Fruit fly (Drosophila melanogaster) whole organism, embryonic: ENCODE results near the gene sicily.

Experiments used
- BEAF-32 ChIP-seq: fragments of 200-800 bp; sonication (Bioruptor generic); optimal IDR thresholded peaks from 3 replicates; lab custom pipeline; 2017; ENCODE audit warnings: missing biosample characterization, missing genetic modification characterization, mild to moderate bottlenecking, moderate library complexity, missing genetic modification reagents
- CG11695 ChIP-seq: fragments of 200-800 bp; sonication (Bioruptor generic); IDR thresholded peaks from 3 replicates; pipeline ENCODE4 v1.3.6; 2022; ENCODE audit warnings: missing biosample characterization, missing genetic modification characterization
- CG12769 ChIP-seq: fragments of 200-800 bp; sonication (Bioruptor generic); optimal IDR thresholded peaks from 2 replicates; lab custom pipeline; 2019; ENCODE audit warnings: missing biosample characterization, mild to moderate bottlenecking, missing genetic modification characterization, moderate library complexity
- CG13894 ChIP-seq: fragments of 200-800 bp; sonication (Bioruptor generic); optimal IDR thresholded peaks from 3 replicates; lab custom pipeline; 2018; ENCODE audit warnings: missing biosample characterization, mild to moderate bottlenecking, missing genetic modification characterization, moderate library complexity
- CG14667 ChIP-seq: fragments of 200-800 bp; sonication (Bioruptor generic); IDR thresholded peaks from 2 replicates; pipeline ENCODE4 v1.3.6; 2022; ENCODE audit warnings: missing biosample characterization, missing genetic modification characterization
- CG14710 ChIP-seq: fragments of 200-800 bp; sonication (Bioruptor generic); optimal IDR thresholded peaks from 3 replicates; lab custom pipeline; 2019; ENCODE audit warnings: missing biosample characterization, mild to moderate bottlenecking, missing genetic modification characterization, moderate library complexity
- CG15479 ChIP-seq: fragments of 200-800 bp; sonication (Bioruptor generic); optimal IDR thresholded peaks from 3 replicates; lab custom pipeline; 2019; ENCODE audit warnings: missing biosample characterization, mild to moderate bottlenecking, missing genetic modification characterization, moderate library complexity
- CG16813 ChIP-seq: fragments of 200-800 bp; sonication (Bioruptor generic); IDR thresholded peaks from 3 replicates; pipeline ENCODE4 v1.3.6; 2022; ENCODE audit warnings: missing biosample characterization, missing genetic modification characterization; ENCODE audit not compliant: partially characterized antibody
- CG2120 ChIP-seq: fragments of 200-800 bp; sonication (Bioruptor generic); optimal IDR thresholded peaks from 3 replicates; lab custom pipeline; 2016; ENCODE audit warnings: missing biosample characterization, missing genetic modification characterization
- CG30020 ChIP-seq: fragments of 200-800 bp; optimal IDR thresholded peaks from 2 replicates; lab custom pipeline; 2019; ENCODE audit warnings: missing biosample characterization, mild to moderate bottlenecking, missing genetic modification characterization, moderate library complexity
- CG3065 ChIP-seq: fragments of 200-800 bp; sonication (Bioruptor generic); optimal IDR thresholded peaks from 2 replicates; lab custom pipeline; 2016; ENCODE audit warnings: missing biosample characterization, missing genetic modification characterization
- CG3163 ChIP-seq: fragments of 200-800 bp; sonication (Bioruptor generic); optimal IDR thresholded peaks from 3 replicates; lab custom pipeline; 2016; ENCODE audit warnings: missing biosample characterization, missing genetic modification characterization
- CG32767 ChIP-seq: fragments of 200-800 bp; sonication (Bioruptor generic); IDR thresholded peaks from 2 replicates; pipeline ENCODE4 v1.3.6; 2022; ENCODE audit warnings: missing biosample characterization, missing genetic modification characterization
- CG3995 ChIP-seq: fragments of 200-800 bp; sonication (Bioruptor generic); optimal IDR thresholded peaks from 3 replicates; lab custom pipeline; 2016; ENCODE audit warnings: missing biosample characterization, missing genetic modification characterization
- CG42726 ChIP-seq: fragments of 200-800 bp; sonication (Bioruptor generic); IDR thresholded peaks from 2 replicates; pipeline ENCODE4 v1.3.6; 2022; ENCODE audit warnings: missing biosample characterization, missing genetic modification characterization; ENCODE audit not compliant: partially characterized antibody
- CG4404 ChIP-seq: fragments of 200-800 bp; sonication (Bioruptor generic); IDR thresholded peaks from 2 replicates; pipeline ENCODE4 v1.3.6; 2022; ENCODE audit warnings: missing biosample characterization, missing genetic modification characterization
- CG4424 ChIP-seq: fragments of 200-800 bp; sonication (Bioruptor generic); optimal IDR thresholded peaks from 3 replicates; lab custom pipeline; 2016; ENCODE audit warnings: missing biosample characterization, missing genetic modification characterization
- CG8924 ChIP-seq: fragments of 200-800 bp; optimal IDR thresholded peaks from 3 replicates; lab custom pipeline; 2019; ENCODE audit warnings: missing biosample characterization, mild to moderate bottlenecking, missing genetic modification characterization, moderate library complexity
- CHES-1-like ChIP-seq: fragments of 200-800 bp; sonication (Bioruptor generic); optimal IDR thresholded peaks from 2 replicates; lab custom pipeline; 2016; ENCODE audit warnings: missing biosample characterization, missing genetic modification characterization
- Ets97D ChIP-seq: fragments of 200-800 bp; sonication (Bioruptor generic); optimal IDR thresholded peaks from 3 replicates; lab custom pipeline; 2016; ENCODE audit warnings: missing biosample characterization, missing genetic modification characterization
- HLH4C ChIP-seq: fragments of 200-800 bp; sonication (Bioruptor generic); IDR thresholded peaks from 3 replicates; pipeline ENCODE4 v1.3.6; 2022; ENCODE audit warnings: missing biosample characterization, missing genetic modification characterization; ENCODE audit not compliant: partially characterized antibody
- HmgZ ChIP-seq: fragments of 200-800 bp; sonication (Bioruptor generic); optimal IDR thresholded peaks from 2 replicates; lab custom pipeline; 2018; ENCODE audit warnings: missing biosample characterization, mild to moderate bottlenecking, missing genetic modification characterization
- Lim3 ChIP-seq: fragments of 200-800 bp; sonication (Bioruptor generic); IDR thresholded peaks from 2 replicates; pipeline ENCODE4 v1.3.6; 2022; ENCODE audit warnings: missing biosample characterization, missing genetic modification characterization
- Med ChIP-seq: fragments of 200-800 bp; sonication (Bioruptor generic); peaks from one replicate; lab custom pipeline; 2016; ENCODE audit warnings: missing biosample characterization, missing genetic modification characterization, mild to moderate bottlenecking, inconsistent platforms, moderate library complexity
- Sry-δ ChIP-seq: fragments of 200-800 bp; sonication (Bioruptor generic); optimal IDR thresholded peaks from 2 replicates; lab custom pipeline; 2016; ENCODE audit warnings: missing biosample characterization, missing genetic modification characterization
- YL-1 ChIP-seq: fragments of 200-800 bp; sonication (Bioruptor generic); optimal IDR thresholded peaks from 3 replicates; lab custom pipeline; 2017; ENCODE audit warnings: missing biosample characterization, mild to moderate bottlenecking, missing genetic modification characterization
- amos ChIP-seq: fragments of 200-800 bp; sonication (Bioruptor generic); IDR thresholded peaks from 2 replicates; pipeline ENCODE4 v1.3.6; 2022; ENCODE audit warnings: missing biosample characterization, missing genetic modification characterization; ENCODE audit not compliant: partially characterized antibody
- ato ChIP-seq: fragments of 200-800 bp; sonication (Bioruptor generic); IDR thresholded peaks from 2 replicates; pipeline ENCODE4 v1.3.6; 2022; ENCODE audit warnings: missing biosample characterization, missing genetic modification characterization; ENCODE audit not compliant: partially characterized antibody
- bowl ChIP-seq: fragments of 200-800 bp; sonication (Bioruptor generic); IDR thresholded peaks from 2 replicates; pipeline ENCODE4 v1.3.6; 2022; ENCODE audit warnings: missing biosample characterization, missing genetic modification characterization
- cg ChIP-seq: fragments of 200-800 bp; sonication (Bioruptor generic); optimal IDR thresholded peaks from 3 replicates; lab custom pipeline; 2019; ENCODE audit warnings: missing biosample characterization, mild to moderate bottlenecking, missing genetic modification characterization, moderate library complexity
- chinmo ChIP-seq: fragments of 200-800 bp; sonication (Bioruptor generic); IDR thresholded peaks from 4 replicates; pipeline ENCODE4 v1.3.6; 2022; ENCODE audit warnings: missing biosample characterization, missing genetic modification characterization; ENCODE audit not compliant: partially characterized antibody
- exex ChIP-seq: fragments of 200-800 bp; sonication (Bioruptor generic); optimal IDR thresholded peaks from 4 replicates; lab custom pipeline; 2018; ENCODE audit warnings: missing biosample characterization, mild to moderate bottlenecking, missing genetic modification characterization, moderate library complexity
- hb ChIP-seq: fragments of 200-800 bp; sonication (Bioruptor generic); IDR thresholded peaks from 3 replicates; pipeline ENCODE4 v1.3.6; 2022; ENCODE audit warnings: missing biosample characterization, missing genetic modification characterization; ENCODE audit not compliant: partially characterized antibody
- knrl ChIP-seq: fragments of 200-800 bp; sonication (Bioruptor generic); IDR thresholded peaks from 3 replicates; pipeline ENCODE4 v1.3.6; 2022; ENCODE audit warnings: missing biosample characterization, missing genetic modification characterization; ENCODE audit not compliant: partially characterized antibody
- nom ChIP-seq: fragments of 200-800 bp; sonication (Bioruptor generic); optimal IDR thresholded peaks from 2 replicates; lab custom pipeline; 2017; ENCODE audit warnings: missing biosample characterization, missing genetic modification characterization, mild to moderate bottlenecking, moderate library complexity, missing genetic modification reagents
- p53 ChIP-seq: fragments of 200-800 bp; sonication (Bioruptor generic); optimal IDR thresholded peaks from 2 replicates; lab custom pipeline; 2016; ENCODE audit warnings: missing biosample characterization, missing genetic modification characterization
- pzg ChIP-seq: fragments of 200-800 bp; sonication (Bioruptor generic); optimal IDR thresholded peaks from 3 replicates; lab custom pipeline; 2018; ENCODE audit warnings: missing biosample characterization, mild to moderate bottlenecking, missing genetic modification characterization, moderate library complexity
- tna ChIP-seq: fragments of 200-800 bp; sonication (Bioruptor generic); IDR thresholded peaks from 2 replicates; pipeline ENCODE4 v1.3.6; 2022; ENCODE audit warnings: missing biosample characterization, missing genetic modification characterization; ENCODE audit not compliant: partially characterized antibody
- trem ChIP-seq: fragments of 200-800 bp; optimal IDR thresholded peaks from 3 replicates; lab custom pipeline; 2019; ENCODE audit warnings: missing biosample characterization, mild to moderate bottlenecking, missing genetic modification characterization, moderate library complexity
- unc-4 ChIP-seq: fragments of 200-800 bp; sonication (Bioruptor generic); IDR thresholded peaks from 2 replicates; pipeline ENCODE4 v1.3.6; 2022; ENCODE audit warnings: missing biosample characterization, missing genetic modification characterization; ENCODE audit not compliant: partially characterized antibody
- vnd ChIP-seq: fragments of 200-800 bp; sonication (Bioruptor generic); IDR thresholded peaks from 3 replicates; pipeline ENCODE4 v1.3.6; 2022; ENCODE audit warnings: missing biosample characterization, missing genetic modification characterization; ENCODE audit not compliant: partially characterized antibody

The sicily gene

DNA sequence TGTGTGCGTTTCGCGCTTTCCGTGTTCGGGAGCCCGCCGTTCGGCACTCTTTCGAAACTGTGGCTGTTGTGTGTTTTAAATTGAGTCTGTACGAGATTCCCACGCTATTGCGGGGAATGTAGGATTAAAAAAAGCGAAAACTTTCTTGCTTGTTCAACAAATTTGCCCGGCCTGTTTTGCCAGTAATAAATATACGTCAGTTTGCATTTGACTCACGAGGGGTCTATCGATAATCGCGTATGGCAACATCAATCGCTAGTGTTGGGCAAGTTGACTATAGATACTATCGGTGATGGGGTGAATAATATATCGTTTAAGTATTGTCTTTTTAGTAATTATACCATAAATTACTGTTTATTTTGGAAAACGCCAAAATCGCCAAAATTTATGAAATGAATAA is 13.6 kb downstream of the sicily start, which contains the start of gene Upf1 (continued):
- TF ChIP-seq vnd (GFP tag; lab: Robert Waterston, UW) (peak; percentile 87), CG2120 (GFP tag; lab: Kevin White, UChicago) (peak; percentile 44), trem (tag; lab: Kevin White, UChicago) (peak; percentile 27), CG3995 (GFP tag; lab: Kevin White, UChicago) (peak; percentile 96), amos (GFP tag; lab: Robert Waterston, UW) (peak; percentile 94), CG4404 (no peak), CG42726 (GFP tag; lab: Robert Waterston, UW) (peak; percentile 88), Ets97D (GFP tag; lab: Kevin White, UChicago) (peak; percentile 36), pzg (peak; percentile 61), knrl (GFP tag; lab: Robert Waterston, UW) (peak; percentile 94), CG30020 (tag; lab: Kevin White, UChicago) (peak; percentile 49), CG8924 (tag; lab: Kevin White, UChicago) (peak; percentile 10), YL-1 (peak; percentile 21), CG14710 (tag; lab: Kevin White, UChicago) (peak; percentile 46), HLH4C (peak; percentile 87), CG32767 (GFP tag; lab: Robert Waterston, UW) (no peak), p53 (GFP tag; lab: Kevin White, UChicago) (no peak), CG3163 (GFP tag; lab: Kevin White, UChicago) (no peak), CG16813 (GFP tag; lab: Robert Waterston, UW) (peak; percentile 92), BEAF-32 (GFP tag; lab: Kevin White, UChicago) (peak; percentile 89), tna (peak; percentile 74), unc-4 (GFP tag; lab: Robert Waterston, UW) (peak; percentile 85), Sry-δ (GFP tag; lab: Kevin White, UChicago) (peak; percentile 80), HmgZ (tag; lab: Kevin White, UChicago) (peak; percentile 49), ato (GFP tag; lab: Robert Waterston, UW) (peak; percentile 77), CHES-1-like (GFP tag; lab: Kevin White, UChicago) (peak; percentile 18), Med (peak; percentile 83), CG15479 (GFP tag; lab: Kevin White, UChicago) (no peak), hb (GFP tag; lab: Robert Waterston, UW) (peak; percentile 86)

DNA sequence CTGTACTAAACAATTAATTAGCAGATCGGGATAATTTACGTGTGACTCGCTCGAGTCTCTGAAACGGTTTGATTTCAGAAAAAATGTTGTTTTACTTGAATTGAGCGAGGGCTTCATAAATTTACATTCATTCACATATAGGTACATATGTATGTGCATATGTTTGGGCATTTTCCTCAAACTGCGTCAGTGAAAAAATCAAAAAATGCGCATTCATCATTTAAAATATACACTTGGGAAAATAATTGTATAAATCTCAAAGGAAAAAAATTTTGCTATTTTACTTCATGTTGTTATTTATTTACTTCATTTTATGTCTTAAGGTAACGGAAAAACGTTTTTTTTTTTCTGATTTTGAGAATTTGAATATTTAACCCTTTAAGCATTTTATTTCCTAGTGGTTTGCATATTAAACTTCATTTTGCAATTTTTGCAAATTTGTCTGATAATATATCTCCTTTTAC is 15.3 kb downstream of the sicily start, which contains the start of gene CG43156:
CG43156 (minus strand) TSS at position 51 of the 464 bp plus-strand sequence.
- TF ChIP-seq CG11695 (0 out of 3 replicates have a peak, but pooled peaks have one; percentile 7), bowl (no peak), Lim3 (GFP tag; lab: Robert Waterston, UW) (no peak), CG14667 (GFP tag; lab: Robert Waterston, UW) (no peak), exex (tag; lab: Kevin White, UChicago) (no peak), vnd (GFP tag; lab: Robert Waterston, UW) (no peak), cg (no peak), CG4424 (no peak)

DNA sequence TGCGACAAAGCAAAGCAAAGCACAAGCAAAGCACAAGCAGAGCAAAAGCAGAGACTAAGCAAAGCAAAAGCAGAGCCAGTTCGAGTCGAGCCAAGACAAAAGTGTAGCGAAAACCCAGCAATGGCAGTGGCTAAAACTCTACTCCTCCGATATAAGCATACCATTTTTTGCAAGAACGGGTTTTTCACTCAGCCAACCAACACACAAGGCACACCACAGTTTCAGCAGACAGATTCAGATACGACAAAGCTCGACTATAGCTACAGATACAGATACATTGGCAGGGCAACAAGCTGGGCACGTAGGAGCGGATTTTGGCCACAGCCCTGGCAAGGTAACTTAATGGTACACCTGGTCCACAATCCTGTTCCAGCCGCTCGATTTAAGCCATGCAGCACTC is 22.0 kb downstream of the sicily start:
- TF ChIP-seq CG12769 (tag; lab: Kevin White, UChicago) (peak; percentile 9), chinmo (GFP tag; lab: Robert Waterston, UW) (peak; percentile 83; the same call in 3 of the 4 replicates), CG3065 (no peak), nom (GFP tag; lab: Kevin White, UChicago) (peak; percentile 31), CG13894 (tag; lab: Kevin White, UChicago) (peak; percentile 8)
